Fruit fly (Drosophila melanogaster): ENCODE results near the gene Sos.

Sos gene

DNA sequence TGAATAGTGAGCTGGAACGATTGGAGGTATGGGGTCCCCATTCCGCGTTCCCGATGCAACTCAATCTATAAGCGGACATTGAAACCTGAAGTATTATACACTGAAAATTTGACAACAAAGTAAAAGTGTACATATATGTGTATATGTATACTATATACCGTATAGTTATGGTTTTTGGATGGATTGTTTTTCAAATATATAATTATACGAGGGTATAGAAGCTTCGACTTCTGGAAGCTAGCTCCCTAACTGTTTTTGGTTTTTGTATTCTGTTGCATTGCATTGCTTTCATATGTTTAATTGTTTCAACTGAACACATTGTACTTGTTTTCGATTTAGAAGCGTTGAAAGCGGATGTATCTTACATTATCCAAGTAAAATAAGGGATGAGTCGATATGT, 460 bp upstream of the Sos start, which contains the start of gene CG16888:
Gene CG16888 (minus strand): TSS at position 101 of the 400 bp plus-strand sequence.
- no peak for TF ChIP-seq Vsx2 (GFP tag; optimal IDR thresholded peaks at IDR 0.05; ENCODE audit: partially characterized antibody)
- TF ChIP-seq sage (GFP tag; optimal IDR thresholded peaks at IDR 0.05) = no peak
- no peak for TF ChIP-seq dmrt93B (GFP tag; optimal IDR thresholded peaks at IDR 0.05)
- no peak for TF ChIP-seq CG32264 (GFP tag; optimal IDR thresholded peaks at IDR 0.05)
- no peak for TF ChIP-seq dsf (GFP tag; optimal IDR thresholded peaks at IDR 0.05; ENCODE audit: borderline replicate concordance)
- TF ChIP-seq sv (GFP tag; optimal IDR thresholded peaks at IDR 0.05) = no peak
- TF ChIP-seq Sp1 (GFP tag; optimal IDR thresholded peaks at IDR 0.05) = no peak
- TF ChIP-seq rgr (GFP tag; optimal IDR thresholded peaks at IDR 0.05) = no peak
- no peak for TF ChIP-seq Dfd (GFP tag; optimal IDR thresholded peaks at IDR 0.05)
- TF ChIP-seq CG9705 (GFP tag; optimal IDR thresholded peaks at IDR 0.05) = no peak
- TF ChIP-seq fru (GFP tag; optimal IDR thresholded peaks at IDR 0.05) = no peak

DNA sequence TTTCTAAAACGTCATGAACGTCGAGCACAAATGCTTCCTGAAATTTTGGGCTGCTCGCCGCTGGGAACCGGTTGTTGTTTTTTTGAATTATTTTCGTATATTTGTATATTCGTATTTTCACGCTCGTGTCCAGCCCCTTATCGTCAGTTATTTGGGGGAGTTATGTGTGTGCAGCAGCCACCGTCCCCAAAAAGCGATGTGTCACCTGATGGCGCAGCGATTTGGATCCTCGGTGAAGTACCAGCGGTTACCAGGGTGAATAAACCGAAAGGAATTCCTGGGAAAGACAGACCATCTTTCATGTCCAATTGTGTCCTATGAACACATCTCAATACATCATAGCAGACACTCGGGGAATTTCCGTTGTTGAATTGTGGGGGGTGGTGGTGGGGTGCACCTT, 6.6 kb downstream of the Sos start:
- TF ChIP-seq h (GFP tag; optimal IDR thresholded peaks at IDR 0.05) (no peak), Rel (GFP tag; optimal IDR thresholded peaks at IDR 0.05) (no peak), Rel (tag; optimal IDR thresholded peaks at IDR 0.05) (peak; percentile 91)

DNA sequence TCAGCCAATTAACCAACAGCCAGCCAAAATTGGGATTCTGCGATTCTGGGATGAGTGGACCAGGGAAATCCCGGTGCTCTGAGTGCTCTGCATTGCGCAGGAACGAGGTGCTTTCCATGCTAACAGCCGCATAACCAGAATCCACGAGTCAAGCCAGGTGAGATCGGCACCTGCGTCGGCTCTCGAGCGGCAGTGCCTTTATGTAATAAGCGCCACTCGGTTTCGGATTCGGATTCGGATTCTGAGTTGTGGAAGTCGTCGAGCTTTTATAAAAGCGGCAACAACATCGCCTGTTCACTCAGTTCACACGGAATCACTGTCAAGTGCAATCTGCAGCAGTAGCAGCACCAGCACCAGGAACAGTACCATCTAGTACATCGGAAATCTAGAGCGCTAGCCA, 7.3 kb downstream of the Sos start, which contains the start of gene b:
Gene b (plus strand): TSS at position 301 of the 400 bp plus-strand sequence.
- no peak for TF ChIP-seq OdsH (GFP tag; optimal IDR thresholded peaks at IDR 0.05)
- TF ChIP-seq Rel (GFP tag; optimal IDR thresholded peaks at IDR 0.05) = no peak
- peak; percentile 79 for TF ChIP-seq Rel (tag; optimal IDR thresholded peaks at IDR 0.05)
- TF ChIP-seq Dfd (GFP tag; optimal IDR thresholded peaks at IDR 0.05) = no peak

DNA sequence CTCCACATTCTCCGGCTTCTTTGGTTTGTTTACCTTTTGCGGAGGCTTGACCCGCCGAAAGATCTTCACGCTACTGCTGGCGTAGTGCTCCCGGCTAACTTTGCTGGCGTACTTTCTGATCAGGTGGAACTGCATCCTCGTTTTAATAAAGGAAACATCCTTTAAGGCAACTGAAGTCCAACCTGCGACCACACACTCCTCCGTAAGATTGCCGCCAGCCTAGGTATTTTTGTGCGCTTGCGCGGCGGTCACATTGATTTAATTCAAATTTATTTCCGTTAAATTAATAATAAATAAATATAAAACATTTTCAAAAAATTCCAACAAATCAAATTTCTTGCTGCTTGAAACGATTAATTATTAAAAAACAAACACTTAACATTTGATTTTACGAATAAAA, 13.9 kb downstream of the Sos start, which contains the start of gene PolG1:
Gene PolG1 (minus strand): TSS at position 216 of the 400 bp plus-strand sequence.
- TF ChIP-seq Dfd (GFP tag; optimal IDR thresholded peaks at IDR 0.05) (no peak), dsf (GFP tag; optimal IDR thresholded peaks at IDR 0.05; ENCODE audit: borderline replicate concordance) (no peak), sv (GFP tag; optimal IDR thresholded peaks at IDR 0.05) (no peak), woc (GFP tag; optimal IDR thresholded peaks at IDR 0.05) (no peak), dl (GFP tag; optimal IDR thresholded peaks at IDR 0.05; ENCODE audit: insufficient read depth in 1 of 2, partially characterized antibody in 2 of 2) (no peak)

DNA sequence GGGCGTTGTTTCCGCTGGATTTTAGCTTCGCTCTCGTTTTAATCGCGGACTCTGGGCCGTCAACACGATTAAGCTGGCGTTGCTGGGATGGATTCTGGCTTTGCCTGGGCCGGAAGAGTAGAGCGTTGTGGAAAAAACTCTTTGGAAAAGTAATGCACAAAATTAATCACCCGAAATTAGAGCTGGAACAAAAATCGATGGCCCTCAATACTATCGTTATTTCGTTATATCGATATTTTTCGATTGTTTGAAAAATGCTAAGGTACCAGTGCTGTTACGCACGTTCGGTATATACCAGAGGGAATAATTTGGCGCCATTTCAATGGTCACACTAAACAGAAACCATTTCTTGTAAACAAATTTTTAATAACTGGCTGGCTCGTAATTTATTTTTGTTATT, 15.9 kb downstream of the Sos start, which contains the start of the genes Arpc1 and Orc5:
Gene Arpc1 (minus strand): TSS at position 202 of the 400 bp plus-strand sequence.
Gene Orc5 (plus strand): TSS at position 298 of the 400 bp plus-strand sequence.
- TF ChIP-seq Jra (GFP tag; optimal IDR thresholded peaks at IDR 0.05) = no peak
- TF ChIP-seq rgr (GFP tag; optimal IDR thresholded peaks at IDR 0.05) = no peak
- no peak for TF ChIP-seq Dfd (GFP tag; optimal IDR thresholded peaks at IDR 0.05)
- TF ChIP-seq Rel (GFP tag; optimal IDR thresholded peaks at IDR 0.05) = no peak
- TF ChIP-seq Rel (tag; optimal IDR thresholded peaks at IDR 0.05) = peak; percentile 58
- no peak for TF ChIP-seq CrebA (GFP tag; optimal IDR thresholded peaks at IDR 0.05; ENCODE audit: borderline replicate concordance)
- no peak for TF ChIP-seq Mio (GFP tag; optimal IDR thresholded peaks at IDR 0.05)
- TF ChIP-seq Hr83 (GFP tag; optimal IDR thresholded peaks at IDR 0.05; ENCODE audit: poor library complexity, severe bottlenecking) = no peak

DNA sequence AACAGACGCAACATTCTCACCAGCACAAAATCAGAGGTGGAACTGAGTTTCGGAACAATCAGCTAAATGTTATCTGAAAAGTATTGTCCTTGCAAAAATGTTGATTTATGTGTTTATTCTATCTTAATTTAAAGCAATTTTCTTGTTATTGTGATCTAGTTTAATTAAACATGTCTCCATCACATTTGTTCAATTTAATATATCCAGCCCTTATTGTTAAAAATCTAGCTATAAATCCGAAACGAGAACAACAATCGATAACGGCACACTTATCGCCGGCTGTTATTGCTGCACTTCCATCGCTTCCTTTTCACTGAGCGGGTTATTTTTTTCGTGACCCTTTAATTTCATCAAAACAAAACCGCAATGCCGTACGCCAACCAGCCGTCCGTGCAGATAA, 19.4 kb downstream of the Sos start, which contains the start of the genes GatC, PolG2 and Polr2C:
Gene GatC (minus strand): TSS at position 48 of the 400 bp plus-strand sequence.
Gene PolG2 (minus strand): TSS at position 48 of the 400 bp plus-strand sequence.
Gene Polr2C (plus strand): TSS at position 280 of the 400 bp plus-strand sequence.
- no peak for TF ChIP-seq h (GFP tag; optimal IDR thresholded peaks at IDR 0.05)
- TF ChIP-seq brk (GFP tag; optimal IDR thresholded peaks at IDR 0.05) = no peak
- no peak for TF ChIP-seq br (GFP tag; optimal IDR thresholded peaks at IDR 0.05)
- TF ChIP-seq Hr78 (GFP tag; optimal IDR thresholded peaks at IDR 0.05) = no peak
- TF ChIP-seq lola (GFP tag; optimal IDR thresholded peaks at IDR 0.05) = no peak
- no peak for TF ChIP-seq N (GFP tag; optimal IDR thresholded peaks at IDR 0.05)
- no peak for TF ChIP-seq dmrt93B (GFP tag; optimal IDR thresholded peaks at IDR 0.05)
- TF ChIP-seq OdsH (GFP tag; optimal IDR thresholded peaks at IDR 0.05) = no peak
- TF ChIP-seq CrebA (GFP tag; optimal IDR thresholded peaks at IDR 0.05; ENCODE audit: borderline replicate concordance) = no peak
- no peak for TF ChIP-seq CG9705 (GFP tag; optimal IDR thresholded peaks at IDR 0.05)
- TF ChIP-seq ey (GFP tag; optimal IDR thresholded peaks at IDR 0.05) = peak; percentile 18
- no peak for TF ChIP-seq Mio (GFP tag; optimal IDR thresholded peaks at IDR 0.05)
- no peak for TF ChIP-seq psq (GFP tag; optimal IDR thresholded peaks at IDR 0.05)
- no peak for TF ChIP-seq Dfd (GFP tag; optimal IDR thresholded peaks at IDR 0.05)
- no peak for TF ChIP-seq Jra (GFP tag; optimal IDR thresholded peaks at IDR 0.05)
- TF ChIP-seq sage (GFP tag; optimal IDR thresholded peaks at IDR 0.05) = no peak
- TF ChIP-seq woc (GFP tag; optimal IDR thresholded peaks at IDR 0.05) = no peak
- TF ChIP-seq dsf (GFP tag; optimal IDR thresholded peaks at IDR 0.05; ENCODE audit: borderline replicate concordance) = no peak
- TF ChIP-seq CG32264 (GFP tag; optimal IDR thresholded peaks at IDR 0.05) = no peak
- TF ChIP-seq Myc (optimal IDR thresholded peaks at IDR 0.05) = peak; percentile 70
- peak; percentile 3 for TF ChIP-seq Sp1 (GFP tag; optimal IDR thresholded peaks at IDR 0.05)
- no peak for TF ChIP-seq Hr83 (GFP tag; optimal IDR thresholded peaks at IDR 0.05; ENCODE audit: poor library complexity, severe bottlenecking)
- no peak for TF ChIP-seq fru (GFP tag; optimal IDR thresholded peaks at IDR 0.05)
- TF ChIP-seq Vsx2 (GFP tag; optimal IDR thresholded peaks at IDR 0.05; ENCODE audit: partially characterized antibody) = no peak
- peak; percentile 64 for TF ChIP-seq Dif (GFP tag; optimal IDR thresholded peaks at IDR 0.05; ENCODE audit: partially characterized antibody)
- no peak for TF ChIP-seq foxo (GFP tag; optimal IDR thresholded peaks at IDR 0.05)
- no peak for TF ChIP-seq Abd-B (GFP tag; optimal IDR thresholded peaks at IDR 0.05)
- no peak for TF ChIP-seq Rel (GFP tag; optimal IDR thresholded peaks at IDR 0.05)
- peak; percentile 0 for TF ChIP-seq Rel (tag; optimal IDR thresholded peaks at IDR 0.05)
- no peak for TF ChIP-seq usp (GFP tag; optimal IDR thresholded peaks at IDR 0.05)
- no peak for TF ChIP-seq HLH106 (tag; optimal IDR thresholded peaks at IDR 0.05)
- no peak for TF ChIP-seq Hnf4 (GFP tag; optimal IDR thresholded peaks at IDR 0.05)
- no peak for TF ChIP-seq rgr (GFP tag; optimal IDR thresholded peaks at IDR 0.05)
- TF ChIP-seq sv (GFP tag; optimal IDR thresholded peaks at IDR 0.05) = no peak
